Worm (Caenorhabditis elegans) whole organism, early embryonic: ENCODE measurements around the gene ugt-66.

ENCODE experiments used
- B0310.2 ChIP-seq: sonication (generic microtip); optimal IDR thresholded peaks from 2 replicates; lab custom pipeline; 2016; ENCODE audit warnings: mild to moderate bottlenecking, missing genetic modification characterization, missing compliant biosample characterization
- F13C5.2 ChIP-seq: sonication (generic microtip); optimal IDR thresholded peaks from 2 replicates; lab custom pipeline; 2017; ENCODE audit warnings: mild to moderate bottlenecking, missing genetic modification characterization, inconsistent platforms, missing compliant biosample characterization
- aly-1 ChIP-seq: sonication (generic microtip); optimal IDR thresholded peaks from 2 replicates; lab custom pipeline; 2016; ENCODE audit warnings: missing genetic modification characterization, missing compliant biosample characterization
- ama-1 ChIP-seq: fragments of 150-350 bp; optimal IDR thresholded peaks from 2 replicates; lab custom pipeline; 2014
- ceh-13 ChIP-seq: fragments of 200-800 bp; sonication (Bioruptor generic); optimal IDR thresholded peaks from 2 replicates; lab custom pipeline; 2018; ENCODE audit warnings: mild to moderate bottlenecking, missing genetic modification characterization, missing compliant biosample characterization
- ceh-36 ChIP-seq: sonication (generic microtip); optimal IDR thresholded peaks from 2 replicates; lab custom pipeline; 2016; ENCODE audit warnings: missing genetic modification characterization, inconsistent platforms, missing compliant biosample characterization
- ets-7 ChIP-seq: sonication (generic microtip); optimal IDR thresholded peaks from 2 replicates; lab custom pipeline; 2016; ENCODE audit warnings: missing genotype, missing genetic modification characterization, missing compliant biosample characterization
- flt-1 ChIP-seq: fragments of 200-800 bp; sonication (Bioruptor generic); IDR thresholded peaks from 2 replicates; pipeline ENCODE4 v1.3.6; 2022; ENCODE audit warnings: missing genetic modification characterization, missing compliant biosample characterization
- hmbx-1 ChIP-seq: sonication (generic microtip); optimal IDR thresholded peaks from 2 replicates; lab custom pipeline; 2016; ENCODE audit warnings: mild to moderate bottlenecking, missing genetic modification characterization, missing compliant biosample characterization
- hmg-4 ChIP-seq: fragments of 200-800 bp; sonication (Bioruptor generic); optimal IDR thresholded peaks from 2 replicates; lab custom pipeline; 2018; ENCODE audit warnings: mild to moderate bottlenecking, missing genetic modification characterization, missing compliant biosample characterization
- hnd-1 ChIP-seq: sonication (generic microtip); optimal IDR thresholded peaks from 2 replicates; lab custom pipeline; 2016; ENCODE audit warnings: missing genetic modification characterization, missing compliant biosample characterization
- pes-1 ChIP-seq: fragments of 200-800 bp; sonication (Bioruptor generic); IDR thresholded peaks from 2 replicates; pipeline ENCODE4 v1.3.6; 2022; ENCODE audit warnings: missing genetic modification reagents, missing genetic modification characterization, missing compliant biosample characterization
- scrt-1 ChIP-seq: fragments of 200-800 bp; sonication (Bioruptor generic); IDR thresholded peaks from 2 replicates; pipeline ENCODE4 v1.3.6; 2022; ENCODE audit warnings: missing genetic modification characterization, missing compliant biosample characterization
- sea-1 ChIP-seq: fragments of 200-800 bp; sonication (Bioruptor generic); conservative IDR thresholded peaks from 2 replicates; pipeline ENCODE4 v1.3.6; 2022; ENCODE audit warnings: missing genetic modification characterization, missing compliant biosample characterization
- tbx-11 ChIP-seq: fragments of 200-800 bp; sonication (Bioruptor generic); IDR thresholded peaks from 2 replicates; pipeline ENCODE4 v1.3.6; 2022; ENCODE audit warnings: missing genetic modification characterization, missing compliant biosample characterization
- tbx-37 ChIP-seq: fragments of 200-800 bp; sonication (Bioruptor generic); conservative IDR thresholded peaks from 2 replicates; pipeline ENCODE4 v1.3.6; 2022; ENCODE audit warnings: missing genetic modification reagents, missing genetic modification characterization, missing compliant biosample characterization
- tra-4 ChIP-seq: sonication (generic microtip); optimal IDR thresholded peaks from 2 replicates; lab custom pipeline; 2017; ENCODE audit warnings: missing genetic modification characterization, missing compliant biosample characterization

The ugt-66 gene

DNA sequence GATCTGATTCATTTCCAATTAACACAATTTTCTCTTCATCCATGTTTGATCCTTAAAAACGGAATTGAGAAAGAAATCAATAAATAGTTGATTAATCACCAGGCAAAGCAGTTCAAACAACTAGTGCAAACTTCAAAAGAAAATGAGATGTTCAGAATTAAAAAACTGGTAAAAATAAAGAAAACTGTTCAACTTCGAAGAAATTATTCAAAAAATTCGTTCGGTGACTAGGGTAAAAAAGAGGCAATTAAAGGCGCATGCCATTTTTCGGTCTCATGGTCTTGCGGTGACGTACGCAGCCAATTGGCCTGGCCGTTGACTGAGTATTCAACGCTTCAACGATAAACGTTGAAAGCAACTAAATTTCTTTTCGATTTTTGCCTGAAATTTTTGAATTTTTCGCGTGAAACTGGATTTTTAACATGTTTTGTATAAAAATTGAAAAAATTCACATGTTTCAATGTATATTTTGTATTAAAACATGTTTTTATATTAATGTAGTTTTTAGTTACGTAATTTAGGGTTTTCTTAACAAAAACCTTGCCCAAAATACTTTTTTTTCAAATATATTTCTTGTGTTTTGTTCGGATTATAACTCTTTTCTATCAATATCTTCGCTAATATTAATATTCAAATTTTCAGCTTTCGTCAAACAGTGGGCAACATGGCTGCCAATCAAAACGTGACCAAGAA lies 11.9 kb upstream of the ugt-66 start, which contains the start of the genes sna-3 and rps-3:
Gene sna-3 (minus strand): TSS at position 51 of the 693 bp plus-strand sequence.
Gene rps-3 (plus strand): TSS at position 643 of the 693 bp plus-strand sequence.
- TF ChIP-seq tbx-11 (GFP tag; lab: Robert Waterston, UW) (no peak), F13C5.2 (peak; percentile 10), ets-7 (no peak)

DNA sequence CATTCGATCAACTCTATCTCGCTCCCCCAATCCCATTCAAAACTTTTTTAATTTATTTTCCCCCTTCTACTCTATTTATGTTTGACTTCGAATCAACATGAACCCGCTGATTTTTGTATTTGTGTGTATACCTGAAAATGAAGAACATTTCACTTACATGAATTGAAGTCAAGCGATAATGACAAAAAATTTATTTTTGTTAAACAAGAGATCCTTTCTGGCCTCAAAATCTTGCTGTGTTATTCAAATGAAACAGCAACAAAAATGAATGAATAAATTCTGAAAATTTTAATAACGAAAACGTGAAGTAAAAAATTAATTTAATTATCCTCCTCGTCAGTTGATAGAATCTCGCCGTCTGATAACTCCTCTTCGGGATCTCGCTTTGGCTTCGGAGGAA lies 8.1 kb upstream of the ugt-66 start:
- TF ChIP-seq ceh-36 (tag; lab: Kevin White, UChicago): no peak
- no peak for TF ChIP-seq tbx-37 (GFP tag; lab: Robert Waterston, UW)
- no peak for TF ChIP-seq scrt-1 (GFP tag; lab: Robert Waterston, UW)

DNA sequence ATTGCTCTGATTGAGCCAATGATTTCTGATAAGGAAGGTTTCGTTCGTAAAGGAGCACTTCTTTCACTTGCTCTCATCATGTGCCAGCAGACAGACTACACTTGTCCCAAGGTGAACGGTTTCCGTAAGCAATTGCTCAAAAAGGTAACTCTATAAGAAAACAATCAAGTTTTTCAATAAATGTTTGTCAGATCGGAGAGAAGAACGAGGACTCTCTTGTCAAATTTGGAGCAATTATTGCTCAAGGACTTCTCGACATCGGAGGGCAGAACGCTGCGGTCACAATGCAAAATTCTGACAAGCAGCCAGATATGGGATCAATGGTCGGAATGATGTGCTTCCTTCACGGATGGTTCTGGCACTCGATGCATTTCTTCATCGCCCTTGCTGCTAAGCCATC lies 6.9 kb upstream of the ugt-66 start:
- TF ChIP-seq pes-1 (GFP tag; lab: Robert Waterston, UW): no peak
- no peak for TF ChIP-seq ceh-36 (tag; lab: Kevin White, UChicago)
- TF ChIP-seq hmg-4: no peak
- no peak for TF ChIP-seq F13C5.2
- TF ChIP-seq ama-1 (lab: Kevin White, UChicago): no peak
- no peak for TF ChIP-seq flt-1
- TF ChIP-seq tra-4: no peak
- no peak for TF ChIP-seq tbx-11 (GFP tag; lab: Robert Waterston, UW)
- no peak for TF ChIP-seq hmbx-1 (tag; lab: Kevin White, UChicago)
- no peak for TF ChIP-seq sea-1 (GFP tag; lab: Robert Waterston, UW)
- no peak for TF ChIP-seq hnd-1 (tag; lab: Kevin White, UChicago)
- TF ChIP-seq B0310.2: no peak
- TF ChIP-seq aly-1: no peak
- no peak for TF ChIP-seq tbx-37 (GFP tag; lab: Robert Waterston, UW)

DNA sequence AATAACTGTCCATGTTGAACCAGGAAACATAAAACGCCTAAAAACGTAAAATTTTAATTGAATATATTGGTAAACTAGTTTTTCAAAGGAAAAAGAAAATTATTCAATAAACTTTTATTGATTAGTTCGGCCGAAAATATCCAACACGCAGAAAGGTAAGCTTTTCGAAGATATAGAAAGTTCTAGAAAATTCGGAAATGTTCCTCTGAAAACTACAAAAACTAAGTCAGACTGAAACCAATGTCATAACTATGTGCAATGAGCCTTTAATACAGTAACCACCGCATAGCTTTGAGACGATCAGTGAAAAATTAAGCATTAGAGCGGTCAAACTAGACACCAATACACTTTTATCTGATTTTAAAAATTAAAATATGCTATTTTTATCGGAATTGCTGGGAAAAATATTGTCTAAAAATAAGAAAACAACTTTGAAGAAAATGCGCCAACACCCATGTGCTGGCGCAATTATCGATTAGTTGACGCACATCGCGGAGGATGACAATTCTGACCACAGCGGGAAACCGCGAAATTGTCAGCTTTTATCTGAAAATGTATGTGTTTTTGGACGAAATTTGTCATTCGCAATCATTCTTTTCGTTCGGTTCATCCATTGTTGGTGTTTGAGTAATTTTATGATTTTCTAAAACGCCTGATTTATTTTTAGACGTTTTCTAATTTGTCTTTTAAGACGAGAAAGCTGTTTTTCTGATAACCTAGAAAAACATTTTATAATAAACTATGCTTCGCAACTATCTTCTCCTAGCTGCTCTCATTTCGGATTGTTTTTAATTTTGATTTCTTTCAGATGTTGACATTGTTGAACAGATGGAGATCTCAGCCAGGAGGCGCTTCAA lies 4.2 kb upstream of the ugt-66 start, which contains the start of the genes C23G10.7 and rpn-2:
Gene C23G10.7 (minus strand): TSS at position 37 of the 857 bp plus-strand sequence.
Gene rpn-2 (plus strand): TSS at position 807 of the 857 bp plus-strand sequence.
- TF ChIP-seq tbx-37 (GFP tag; lab: Robert Waterston, UW) (no peak), scrt-1 (GFP tag; lab: Robert Waterston, UW) (0 out of 2 replicates have a peak, but pooled peaks have one; percentile 17), F13C5.2 (peak; percentile 2)

DNA sequence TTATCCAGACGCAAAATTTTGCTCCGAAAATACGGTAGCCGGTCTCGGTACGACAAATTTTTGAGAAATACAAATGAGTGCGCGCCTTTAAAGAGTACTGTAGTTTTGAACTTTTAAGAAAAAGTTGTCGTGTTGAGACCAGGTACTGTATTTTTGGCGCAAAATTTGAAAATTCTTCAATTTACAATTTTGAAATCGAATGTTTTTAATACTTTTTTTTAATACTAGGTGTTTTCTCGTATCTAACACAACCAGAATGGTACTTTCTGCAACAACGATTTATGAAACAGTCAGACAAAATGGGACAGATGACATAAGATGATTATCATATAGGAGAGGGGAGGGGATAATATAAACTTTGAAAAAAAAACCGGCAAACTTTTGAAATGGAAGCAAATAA lies 1.3 kb upstream of the ugt-66 start:
- TF ChIP-seq tra-4: no peak
- no peak for TF ChIP-seq ets-7
- no peak for TF ChIP-seq tbx-37 (GFP tag; lab: Robert Waterston, UW)
- no peak for TF ChIP-seq ceh-13 (GFP tag; lab: Kevin White, UChicago)
- no peak for TF ChIP-seq hmbx-1 (tag; lab: Kevin White, UChicago)
- no peak for TF ChIP-seq aly-1
- no peak for TF ChIP-seq ama-1 (lab: Kevin White, UChicago)

DNA sequence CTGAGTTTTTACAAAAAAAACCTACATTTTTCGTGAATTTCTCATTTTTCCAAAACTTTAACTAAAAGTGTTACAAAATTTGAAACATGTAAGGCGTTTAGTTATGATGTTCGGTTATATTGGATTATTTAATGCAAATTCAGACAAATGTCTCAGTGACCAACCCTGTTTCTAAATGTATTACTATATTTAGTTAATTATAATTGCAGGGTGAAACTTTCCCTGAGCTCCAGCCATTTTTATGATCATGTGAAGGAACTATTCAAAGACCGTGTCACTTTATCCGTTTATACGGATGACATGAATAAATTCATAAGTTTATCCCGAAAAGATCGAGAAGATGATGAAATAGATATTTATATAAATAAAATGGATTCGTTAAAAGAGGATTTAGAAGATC lies 3.6 kb downstream of the ugt-66 start, which contains the start of gene C23G10.5:
Gene C23G10.5 (plus strand): TSS at position 301 of the 400 bp plus-strand sequence.
- TF ChIP-seq ama-1 (lab: Kevin White, UChicago) (no peak), ceh-13 (GFP tag; lab: Kevin White, UChicago) (no peak), flt-1 (no peak), hmg-4 (no peak), pes-1 (GFP tag; lab: Robert Waterston, UW) (no peak), tbx-11 (GFP tag; lab: Robert Waterston, UW) (no peak), sea-1 (GFP tag; lab: Robert Waterston, UW) (no peak), ceh-36 (tag; lab: Kevin White, UChicago) (no peak), tra-4 (no peak), hnd-1 (tag; lab: Kevin White, UChicago) (no peak), aly-1 (no peak), F13C5.2 (no peak), scrt-1 (GFP tag; lab: Robert Waterston, UW) (no peak), tbx-37 (GFP tag; lab: Robert Waterston, UW) (no peak), ets-7 (no peak), B0310.2 (no peak), hmbx-1 (tag; lab: Kevin White, UChicago) (no peak)

DNA sequence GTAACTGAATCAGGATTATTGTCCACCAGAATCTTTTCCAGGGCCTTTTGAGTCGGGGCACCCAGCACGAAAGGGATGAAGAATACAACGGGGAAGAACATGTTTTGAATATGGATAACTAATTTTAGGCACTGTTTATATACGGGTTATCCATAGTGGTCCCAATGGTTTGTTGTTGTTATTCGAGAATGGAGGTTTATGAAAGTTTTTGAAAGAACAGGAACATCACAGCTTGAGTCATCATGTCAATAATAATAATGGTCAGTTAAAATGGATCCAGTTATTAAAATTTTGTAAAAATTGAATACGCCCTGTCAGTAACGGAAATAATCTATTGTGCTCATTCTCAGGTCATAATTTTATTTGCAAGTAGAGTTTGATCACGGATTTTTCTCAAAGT lies 11.3 kb downstream of the ugt-66 start, which contains the start of gene nas-28:
Gene nas-28 (minus strand): TSS at position 101 of the 400 bp plus-strand sequence.
- TF ChIP-seq scrt-1 (GFP tag; lab: Robert Waterston, UW) (no peak), ets-7 (no peak)

DNA sequence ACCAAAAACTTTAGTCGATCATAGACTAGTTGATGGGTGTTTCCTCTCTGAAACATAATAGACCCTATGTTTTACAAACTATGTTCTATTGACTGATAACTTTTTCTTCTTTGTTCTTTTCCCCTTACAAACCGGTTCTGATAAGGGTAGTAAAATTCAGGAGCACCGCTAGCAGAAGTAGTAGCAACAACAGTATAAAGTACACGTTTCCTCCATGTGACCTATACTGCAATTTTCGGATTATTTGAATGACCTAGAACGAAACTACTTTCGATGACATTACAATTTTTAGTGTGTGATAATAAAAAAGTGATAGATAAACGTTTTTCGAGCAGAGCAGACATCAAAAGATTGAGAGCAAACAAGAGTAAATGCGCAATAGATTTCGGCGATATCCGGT lies 14.1 kb downstream of the ugt-66 start:
- TF ChIP-seq flt-1 (no peak), pes-1 (GFP tag; lab: Robert Waterston, UW) (no peak), tbx-11 (GFP tag; lab: Robert Waterston, UW) (no peak), scrt-1 (GFP tag; lab: Robert Waterston, UW) (no peak), ceh-13 (GFP tag; lab: Kevin White, UChicago) (no peak), F13C5.2 (no peak), ceh-36 (tag; lab: Kevin White, UChicago) (no peak), B0310.2 (no peak), hnd-1 (tag; lab: Kevin White, UChicago) (no peak)
